Worm (Caenorhabditis elegans) whole organism, L4/young adult: Measurements from ENCODE around the gene T26C5.3.

Experiments used
- dao-5 ChIP-seq: sonication (generic microtip); optimal IDR thresholded peaks from 2 replicates; lab custom pipeline; 2016; ENCODE audit warnings: missing genotype, missing genetic modification characterization, moderate library complexity, missing compliant biosample characterization
- him-1 ChIP-seq: sonication (generic microtip); optimal IDR thresholded peaks from 2 replicates; lab custom pipeline; 2016; ENCODE audit warnings: missing genotype, missing genetic modification reagents, missing genetic modification characterization, missing compliant biosample characterization

DNA sequence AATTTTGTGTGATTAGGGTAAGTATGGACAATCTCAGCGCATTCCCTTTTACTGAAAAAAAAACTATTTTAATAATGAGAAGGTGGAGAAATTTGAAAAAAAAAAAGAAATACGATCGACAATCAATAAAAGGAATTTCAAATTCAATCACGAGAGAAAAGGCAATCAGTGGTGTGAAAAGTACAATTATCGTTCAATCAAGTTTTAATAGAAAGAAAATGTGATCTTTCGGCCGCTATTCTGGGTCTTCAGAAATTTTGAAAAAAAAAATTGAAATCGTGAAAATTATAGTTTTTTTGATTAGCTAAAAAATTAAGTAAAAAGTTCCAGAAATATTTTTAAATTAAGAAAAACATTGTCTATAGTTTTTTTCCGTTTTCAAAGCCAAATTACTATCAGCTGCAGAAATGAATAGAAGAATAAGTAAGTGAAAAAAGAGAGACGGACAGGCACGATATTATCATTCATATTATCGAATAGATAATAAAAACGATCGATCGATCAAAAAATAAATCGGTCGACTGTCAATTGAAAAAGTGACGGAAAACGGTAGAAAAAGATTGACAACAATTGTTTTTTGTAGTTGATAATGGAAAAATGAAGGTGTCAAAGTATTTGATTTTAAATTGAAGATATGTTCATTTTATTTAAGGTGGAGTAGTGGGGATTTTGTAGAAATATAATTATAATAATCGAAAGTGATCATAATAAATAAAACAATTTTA lies 43.8 kb downstream of the T26C5.3 start, which contains the start of gene gldi-3:
- TF ChIP-seq dao-5 (no peak), him-1 (tag; lab: Kevin White, UChicago) (no peak)
